Worm (Caenorhabditis elegans): ENCODE measurements around the gene F14H12.8.

ce11 chrX:4364877-4365276, at the start of gene F14H12.8:
- no peak for TF ChIP-seq ceh-82 (tag; optimal IDR thresholded peaks at IDR 0.05)
- no peak for TF ChIP-seq ztf-4 (tag; optimal IDR thresholded peaks at IDR 0.05)
